Worm (Caenorhabditis elegans) whole organism, L4/young adult: ENCODE results near the gene abch-1.

Source experiments
- W03F9.2 ChIP-seq: fragments of 150-350 bp; optimal IDR thresholded peaks from 2 replicates; lab custom pipeline; 2014; ENCODE audit warnings: missing biosample characterization, missing genetic modification characterization
- him-1 ChIP-seq: sonication (generic microtip); optimal IDR thresholded peaks from 2 replicates; lab custom pipeline; 2016; ENCODE audit warnings: missing genotype, missing genetic modification reagents, missing genetic modification characterization, missing compliant biosample characterization

DNA sequence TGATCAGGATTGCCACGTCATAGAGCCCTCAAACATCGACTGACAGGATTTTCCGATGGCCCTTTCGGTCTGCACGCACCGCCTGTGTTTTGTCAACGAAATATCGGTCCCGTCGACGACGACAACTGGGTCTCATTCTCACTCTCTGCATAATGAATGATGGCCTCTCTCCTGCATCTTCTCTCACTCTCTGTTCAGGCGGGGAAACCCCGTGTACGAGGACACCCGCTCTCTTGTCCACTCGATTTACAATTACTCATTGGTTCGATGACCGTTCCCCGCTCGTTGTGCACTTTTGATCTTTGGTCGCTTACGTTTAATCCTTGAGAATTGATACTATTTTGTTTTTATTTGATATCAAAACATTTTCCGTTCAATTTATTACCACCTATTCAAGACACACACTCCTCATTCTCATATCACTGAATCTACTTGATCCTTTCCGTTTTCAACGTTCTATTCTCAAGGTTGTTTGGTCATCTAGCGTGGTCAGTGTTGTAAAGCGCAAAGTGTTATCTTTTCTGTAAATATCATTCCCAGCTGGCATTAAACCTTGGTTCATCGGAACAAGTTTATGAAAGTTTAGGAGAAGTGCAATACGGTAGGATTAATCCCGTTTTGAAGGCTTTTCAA lies 8.7 kb downstream of the abch-1 start:
- TF ChIP-seq him-1 (tag; lab: Kevin White, UChicago) (no peak), W03F9.2 (tag; lab: Kevin White, UChicago) (no peak)
